Fruit fly (Drosophila melanogaster) whole organism, embryonic: ENCODE measurements around the gene CCDC53.
A peak's percentile ranks its signal among the peaks of the same experiment; 100 is the strongest.

Experiments
- Adf1 ChIP-seq: fragments of 200-800 bp; sonication (Bioruptor generic); IDR thresholded peaks from 2 replicates; pipeline ENCODE4 v1.3.6; 2022; ENCODE audit warnings: missing biosample characterization, missing genetic modification characterization
- Atf6 ChIP-seq: fragments of 200-800 bp; sonication (Bioruptor generic); IDR thresholded peaks from 2 replicates; pipeline ENCODE4 v1.3.6; 2022; ENCODE audit warnings: missing biosample characterization, missing genetic modification characterization
- B-H2 ChIP-seq: fragments of 200-800 bp; sonication (Bioruptor generic); optimal IDR thresholded peaks from 2 replicates; lab custom pipeline; 2018; ENCODE audit warnings: missing biosample characterization, mild to moderate bottlenecking, missing genetic modification characterization
- CG10565 ChIP-seq: fragments of 200-800 bp; sonication (Bioruptor generic); optimal IDR thresholded peaks from 3 replicates; lab custom pipeline; 2016; ENCODE audit warnings: missing biosample characterization, mild to moderate bottlenecking, missing genetic modification characterization
- CG12942 ChIP-seq: fragments of 200-800 bp; sonication (Bioruptor generic); optimal IDR thresholded peaks from 3 replicates; lab custom pipeline; 2016; ENCODE audit warnings: missing biosample characterization, missing genetic modification characterization
- CG14014 ChIP-seq: fragments of 200-800 bp; sonication (Bioruptor generic); IDR thresholded peaks from 2 replicates; pipeline ENCODE4 v1.3.6; 2022; ENCODE audit warnings: missing biosample characterization, missing genetic modification characterization
- CG18476 ChIP-seq: fragments of 200-800 bp; sonication (Bioruptor generic); optimal IDR thresholded peaks from 2 replicates; lab custom pipeline; 2016; ENCODE audit warnings: missing biosample characterization, mild to moderate bottlenecking, missing genetic modification characterization
- CG2116 ChIP-seq: fragments of 200-800 bp; sonication (Bioruptor generic); optimal IDR thresholded peaks from 3 replicates; lab custom pipeline; 2018; ENCODE audit warnings: missing biosample characterization, mild to moderate bottlenecking, missing genetic modification characterization
- CG30403 ChIP-seq: fragments of 200-800 bp; sonication (Bioruptor generic); optimal IDR thresholded peaks from 3 replicates; lab custom pipeline; 2016; ENCODE audit warnings: missing biosample characterization, missing genetic modification characterization
- CG30431 ChIP-seq: fragments of 200-800 bp; sonication (Bioruptor generic); optimal IDR thresholded peaks from 2 replicates; lab custom pipeline; 2017; ENCODE audit warnings: missing biosample characterization, missing genetic modification characterization
- CG3065 ChIP-seq: fragments of 200-800 bp; sonication (Bioruptor generic); optimal IDR thresholded peaks from 2 replicates; lab custom pipeline; 2016; ENCODE audit warnings: missing biosample characterization, missing genetic modification characterization
- CG34376 ChIP-seq: fragments of 200-800 bp; sonication (Bioruptor generic); optimal IDR thresholded peaks from 2 replicates; lab custom pipeline; 2018; ENCODE audit warnings: missing biosample characterization, mild to moderate bottlenecking, missing genetic modification characterization
- CG7745 ChIP-seq: fragments of 200-800 bp; sonication (Bioruptor generic); optimal IDR thresholded peaks from 2 replicates; lab custom pipeline; 2018; ENCODE audit warnings: missing biosample characterization, mild to moderate bottlenecking, missing genetic modification characterization, moderate library complexity
- CG7839 ChIP-seq: fragments of 200-800 bp; sonication (Bioruptor generic); optimal IDR thresholded peaks from 3 replicates; lab custom pipeline; 2018; ENCODE audit warnings: missing biosample characterization, mild to moderate bottlenecking, missing genetic modification characterization, moderate library complexity
- CG7963 ChIP-seq: fragments of 200-800 bp; sonication (Bioruptor generic); IDR thresholded peaks from 3 replicates; pipeline ENCODE4 v1.3.6; 2022; ENCODE audit warnings: missing biosample characterization, missing genetic modification characterization; ENCODE audit not compliant: partially characterized antibody
- CoRest ChIP-seq: fragments of 200-800 bp; sonication (Bioruptor generic); optimal IDR thresholded peaks from 3 replicates; lab custom pipeline; 2018; ENCODE audit warnings: missing biosample characterization, mild to moderate bottlenecking, missing genetic modification characterization, moderate library complexity
- D19A ChIP-seq: fragments of 200-800 bp; optimal IDR thresholded peaks from 3 replicates; lab custom pipeline; 2019; ENCODE audit warnings: missing biosample characterization, mild to moderate bottlenecking, missing genetic modification characterization, moderate library complexity
- Dfd ChIP-seq, 2 experiments: fragments of >200 bp; optimal IDR thresholded peaks; 2 replicates each; lab custom pipeline; 2017; ENCODE audit warnings: missing biosample characterization in 2 of 2, missing genetic modification characterization in 2 of 2
- Fer2 ChIP-seq: fragments of 200-800 bp; sonication (Bioruptor generic); optimal IDR thresholded peaks from 2 replicates; lab custom pipeline; 2018; ENCODE audit warnings: missing biosample characterization, mild to moderate bottlenecking, missing genetic modification characterization, moderate library complexity
- HLHmδ ChIP-seq: fragments of 200-800 bp; sonication (Bioruptor generic); optimal IDR thresholded peaks from 2 replicates; lab custom pipeline; 2018; ENCODE audit warnings: missing biosample characterization, mild to moderate bottlenecking, missing genetic modification characterization, moderate library complexity
- Mrtf ChIP-seq: fragments of 200-800 bp; sonication (Bioruptor generic); IDR thresholded peaks from 3 replicates; pipeline ENCODE4 v1.3.6; 2022; ENCODE audit warnings: missing biosample characterization, missing genetic modification characterization
- NC2β ChIP-seq: fragments of 200-800 bp; sonication (Bioruptor generic); optimal IDR thresholded peaks from 2 replicates; lab custom pipeline; 2016; ENCODE audit warnings: missing biosample characterization, missing genetic modification characterization
- NfI ChIP-seq: fragments of 200-800 bp; sonication (Bioruptor generic); optimal IDR thresholded peaks from 3 replicates; lab custom pipeline; 2018; ENCODE audit warnings: missing biosample characterization, mild to moderate bottlenecking, missing genetic modification characterization, moderate library complexity
- Poxn ChIP-seq: fragments of 200-800 bp; sonication (Bioruptor generic); IDR thresholded peaks from 2 replicates; pipeline ENCODE4 v1.3.6; 2022; ENCODE audit warnings: missing biosample characterization, missing genetic modification characterization
- Side ChIP-seq: fragments of 200-800 bp; sonication (Bioruptor generic); optimal IDR thresholded peaks from 2 replicates; lab custom pipeline; 2016; ENCODE audit warnings: missing biosample characterization, missing genetic modification characterization
- Spps ChIP-seq: fragments of 200-800 bp; sonication (Bioruptor generic); optimal IDR thresholded peaks from 2 replicates; lab custom pipeline; 2018; ENCODE audit warnings: missing biosample characterization, mild to moderate bottlenecking, missing genetic modification characterization
- abd-A ChIP-seq: fragments of 200-800 bp; sonication (Bioruptor generic); optimal IDR thresholded peaks from 3 replicates; lab custom pipeline; 2019; ENCODE audit warnings: missing biosample characterization, mild to moderate bottlenecking, missing genetic modification characterization, moderate library complexity
- ap ChIP-seq: fragments of 200-800 bp; sonication (Bioruptor generic); IDR thresholded peaks from 2 replicates; pipeline ENCODE4 v1.3.6; 2022; ENCODE audit warnings: missing biosample characterization, missing genetic modification characterization
- bab2 ChIP-seq: fragments of 200-800 bp; sonication (Bioruptor generic); optimal IDR thresholded peaks from 2 replicates; lab custom pipeline; 2016; ENCODE audit warnings: missing biosample characterization, missing genetic modification characterization
- chinmo ChIP-seq: fragments of 200-800 bp; sonication (Bioruptor generic); IDR thresholded peaks from 4 replicates; pipeline ENCODE4 v1.3.6; 2022; ENCODE audit warnings: missing biosample characterization, missing genetic modification characterization; ENCODE audit not compliant: partially characterized antibody
- ci ChIP-seq: fragments of 200-800 bp; sonication (Bioruptor generic); IDR thresholded peaks from 3 replicates; pipeline ENCODE4 v1.3.6; 2022; ENCODE audit warnings: missing biosample characterization, missing genetic modification characterization
- dm ChIP-seq: fragments of 200-800 bp; sonication (Bioruptor generic); optimal IDR thresholded peaks from 3 replicates; lab custom pipeline; 2016; ENCODE audit warnings: missing biosample characterization, missing genetic modification characterization
- dysf ChIP-seq: fragments of 200-800 bp; sonication (Bioruptor generic); IDR thresholded peaks from 3 replicates; pipeline ENCODE4 v1.3.6; 2022; ENCODE audit warnings: missing biosample characterization, missing genetic modification characterization
- eyg ChIP-seq: fragments of 200-800 bp; sonication (Bioruptor generic); optimal IDR thresholded peaks from 3 replicates; lab custom pipeline; 2016; ENCODE audit warnings: missing biosample characterization, missing genetic modification characterization
- hkb ChIP-seq, 2 experiments: fragments of 200-800 bp in 1 of 2; fragments of >200 bp in 1 of 2; sonication (Bioruptor generic) in 1 of 2; IDR thresholded peaks in 1 of 2; optimal IDR thresholded peaks in 1 of 2; 2 replicates each; pipeline versions ENCODE4 v1.3.6 to Lab custom; 2017 to 2022; ENCODE audit warnings: missing biosample characterization in 1 of 2, missing genetic modification characterization in 1 of 2
- inv ChIP-seq: fragments of 200-800 bp; sonication (Bioruptor generic); IDR thresholded peaks from 2 replicates; pipeline ENCODE4 v1.3.6; 2022; ENCODE audit warnings: missing biosample characterization, missing genetic modification characterization; ENCODE audit not compliant: partially characterized antibody
- lilli ChIP-seq: fragments of 200-800 bp; sonication (Bioruptor generic); optimal IDR thresholded peaks from 3 replicates; lab custom pipeline; 2016; ENCODE audit warnings: missing biosample characterization, missing genetic modification characterization
- lov ChIP-seq, 2 experiments: fragments of 200-800 bp in 1 of 2; fragments of >200 bp in 1 of 2; sonication (Bioruptor generic) in 1 of 2; IDR thresholded peaks in 1 of 2; optimal IDR thresholded peaks in 1 of 2; 2 replicates in 1 of 2; 3 replicates in 1 of 2; pipeline versions ENCODE4 v1.3.6 to Lab custom; 2017 to 2022; ENCODE audit warnings: missing biosample characterization in 1 of 2, missing genetic modification characterization in 1 of 2
- nau ChIP-seq: fragments of 200-800 bp; sonication (Bioruptor generic); optimal IDR thresholded peaks from 3 replicates; lab custom pipeline; 2017; ENCODE audit warnings: missing biosample characterization, mild to moderate bottlenecking, missing genetic modification characterization, missing genetic modification reagents
- pb ChIP-seq: fragments of 200-800 bp; sonication (Bioruptor generic); optimal IDR thresholded peaks from 3 replicates; lab custom pipeline; 2016; ENCODE audit warnings: missing biosample characterization, missing genetic modification characterization
- prd ChIP-seq, 3 experiments: fragments of >200 bp in 2 of 3; fragments of 200-800 bp in 1 of 3; sonication (Bioruptor generic) in 1 of 3; optimal IDR thresholded peaks in 2 of 3; IDR thresholded peaks in 1 of 3; 2 replicates in 2 of 3; 3 replicates in 1 of 3; pipeline versions ENCODE4 v1.3.6 to Lab custom; 2017 to 2022; ENCODE audit warnings: missing biosample characterization in 1 of 3, missing genetic modification characterization in 1 of 3
- psq ChIP-seq: fragments of 200-800 bp; sonication (Bioruptor generic); optimal IDR thresholded peaks from 2 replicates; lab custom pipeline; 2017; ENCODE audit warnings: missing biosample characterization, missing genetic modification characterization
- ro ChIP-seq: fragments of 200-800 bp; sonication (Bioruptor generic); IDR thresholded peaks from 2 replicates; pipeline ENCODE4 v1.3.6; 2022; ENCODE audit warnings: missing biosample characterization, missing genetic modification characterization
- sens-2 ChIP-seq: fragments of 200-800 bp; sonication (Bioruptor generic); IDR thresholded peaks from 2 replicates; pipeline ENCODE4 v1.3.6; 2022; ENCODE audit warnings: missing biosample characterization, missing genetic modification characterization
- sim ChIP-seq: fragments of 200-800 bp; sonication (Bioruptor generic); IDR thresholded peaks from 2 replicates; pipeline ENCODE4 v1.3.6; 2022; ENCODE audit warnings: missing biosample characterization, missing genetic modification characterization
- sima ChIP-seq: fragments of 200-800 bp; sonication (Bioruptor generic); optimal IDR thresholded peaks from 2 replicates; lab custom pipeline; 2016; ENCODE audit warnings: missing biosample characterization, missing genetic modification characterization
- toy ChIP-seq: fragments of 200-800 bp; sonication (Bioruptor generic); IDR thresholded peaks from 2 replicates; pipeline ENCODE4 v1.3.6; 2022; ENCODE audit warnings: missing biosample characterization, missing genetic modification characterization
- zf30C ChIP-seq: fragments of 200-800 bp; sonication (Bioruptor generic); optimal IDR thresholded peaks from 3 replicates; lab custom pipeline; 2018; ENCODE audit warnings: missing biosample characterization, mild to moderate bottlenecking, missing genetic modification characterization

The CCDC53 gene

DNA sequence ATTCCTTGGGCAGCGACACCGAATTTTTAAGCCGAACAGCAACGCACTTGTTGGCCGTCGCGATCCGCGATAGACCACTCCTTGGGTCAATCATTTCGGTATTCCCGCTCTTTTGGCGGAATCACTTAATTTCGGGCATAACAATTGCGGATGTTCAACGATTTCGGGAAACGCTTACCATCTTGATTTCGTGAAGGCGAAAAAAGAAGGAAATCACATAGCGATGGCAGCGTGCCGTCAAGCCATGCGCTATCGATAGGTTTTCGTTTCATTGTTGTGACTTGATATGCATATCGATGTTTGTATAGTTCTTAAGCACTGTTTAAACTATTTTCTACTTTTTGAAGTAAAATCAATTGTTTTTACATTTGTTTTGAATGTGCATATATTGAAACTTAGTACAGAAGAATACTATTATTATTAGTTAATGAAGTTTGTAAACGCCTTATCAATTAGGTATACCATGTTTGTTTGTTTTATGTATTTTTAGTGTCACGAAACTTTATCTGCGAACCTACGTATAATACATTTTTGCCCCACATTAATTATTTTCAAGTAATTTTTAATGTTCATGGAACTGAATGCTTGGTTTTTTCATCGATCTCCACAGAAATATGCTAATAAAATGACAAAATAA, 1.9 kb downstream of the CCDC53 start, which contains the start of gene RpL36A (continued):
- TF ChIP-seq dm (GFP tag; lab: Kevin White, UChicago) (peak; percentile 89), toy (GFP tag; lab: Robert Waterston, UW) (no peak), ap (GFP tag; lab: Robert Waterston, UW) (no peak), HLHmδ (GFP tag; lab: Kevin White, UChicago) (peak; percentile 52), NfI (peak; percentile 83), sens-2 (GFP tag; lab: Robert Waterston, UW) (peak; percentile 42), B-H2 (peak; percentile 81), psq (GFP tag; lab: Kevin White, UChicago) (no peak), D19A (tag; lab: Kevin White, UChicago) (no peak), CG30431 (GFP tag; lab: Kevin White, UChicago) (no peak), sim (no peak), bab2 (GFP tag; lab: Kevin White, UChicago) (no peak), Poxn (GFP tag; lab: Robert Waterston, UW) (no peak), NC2β (GFP tag; lab: Kevin White, UChicago) (peak; percentile 98), nau (GFP tag; lab: Kevin White, UChicago) (no peak), CG30403 (peak; percentile 68), prd (optimal IDR thresholded peaks at IDR 0.05; lab: Kevin White, UChicago) (no peak), prd (GFP tag; IDR thresholded peaks at IDR 0.05; lab: Robert Waterston, UW) (no peak), Atf6 (GFP tag; lab: Robert Waterston, UW) (peak; percentile 44; the same call in 1 of the 2 replicates), CG3065 (no peak), hkb (optimal IDR thresholded peaks at IDR 0.05; lab: Kevin White, UChicago) (no peak), hkb (GFP tag; IDR thresholded peaks at IDR 0.05; lab: Robert Waterston, UW) (peak; percentile 65), pb (GFP tag; lab: Kevin White, UChicago) (peak; percentile 34), CG2116 (GFP tag; lab: Kevin White, UChicago) (peak; percentile 85), CG7745 (tag; lab: Kevin White, UChicago) (peak; percentile 34), sima (GFP tag; lab: Kevin White, UChicago) (no peak), Spps (tag; lab: Kevin White, UChicago) (no peak), dysf (GFP tag; lab: Robert Waterston, UW) (peak; percentile 64; the same call in 2 of the 3 replicates), CG7839 (tag; lab: Kevin White, UChicago) (no peak), Side (GFP tag; lab: Kevin White, UChicago) (peak; percentile 61), eyg (peak; percentile 49), Dfd (GFP tag; optimal IDR thresholded peaks at IDR 0.05; lab: Kevin White, UChicago) (no peak), CG18476 (GFP tag; lab: Kevin White, UChicago) (no peak), CG34376 (GFP tag; lab: Kevin White, UChicago) (peak; percentile 85), lov (optimal IDR thresholded peaks at IDR 0.05; lab: Kevin White, UChicago) (no peak), lov (GFP tag; IDR thresholded peaks at IDR 0.05; lab: Robert Waterston, UW) (peak; percentile 76; the same call in 2 of the 3 replicates), inv (peak; percentile 86), Adf1 (GFP tag; lab: Robert Waterston, UW) (peak; percentile 22; the same call in 1 of the 2 replicates), CoRest (tag; lab: Kevin White, UChicago) (peak; percentile 55), CG10565 (GFP tag; lab: Kevin White, UChicago) (no peak), Fer2 (tag; lab: Kevin White, UChicago) (no peak), zf30C (GFP tag; lab: Kevin White, UChicago) (no peak), CG12942 (GFP tag; lab: Kevin White, UChicago) (no peak), abd-A (tag; lab: Kevin White, UChicago) (no peak), lilli (GFP tag; lab: Kevin White, UChicago) (peak; percentile 56), CG7963 (GFP tag; lab: Robert Waterston, UW) (peak; percentile 91), Mrtf (peak; percentile 49; the same call in 2 of the 3 replicates), ci (GFP tag; lab: Robert Waterston, UW) (peak; percentile 84), chinmo (GFP tag; lab: Robert Waterston, UW) (no peak), ro (no peak), CG14014 (GFP tag; lab: Robert Waterston, UW) (peak; percentile 61; the same call in 1 of the 2 replicates)
